Worm (Caenorhabditis elegans): ENCODE data around the gene F14F3.5.
A peak's percentile ranks its signal among the peaks of the same experiment; 100 is the strongest.

- TF ChIP-seq tbx-2 (tag; optimal IDR thresholded peaks at IDR 0.05) (peak; percentile 92), madf-2 (tag; optimal IDR thresholded peaks at IDR 0.05) (peak; percentile 45), pqm-1 (tag; optimal IDR thresholded peaks at IDR 0.05) (no peak), ets-4 (tag; optimal IDR thresholded peaks at IDR 0.05) (peak; percentile 31)
Observed at ce11 chrX:10555189-10555964, 26.4 kb upstream of the F14F3.5 start, which contains the start of gene syd-2.
